Fruit fly (Drosophila melanogaster): Measurements from ENCODE around the gene CG8031.
A peak's percentile ranks its signal among the peaks of the same experiment; 100 is the strongest.

DNA sequence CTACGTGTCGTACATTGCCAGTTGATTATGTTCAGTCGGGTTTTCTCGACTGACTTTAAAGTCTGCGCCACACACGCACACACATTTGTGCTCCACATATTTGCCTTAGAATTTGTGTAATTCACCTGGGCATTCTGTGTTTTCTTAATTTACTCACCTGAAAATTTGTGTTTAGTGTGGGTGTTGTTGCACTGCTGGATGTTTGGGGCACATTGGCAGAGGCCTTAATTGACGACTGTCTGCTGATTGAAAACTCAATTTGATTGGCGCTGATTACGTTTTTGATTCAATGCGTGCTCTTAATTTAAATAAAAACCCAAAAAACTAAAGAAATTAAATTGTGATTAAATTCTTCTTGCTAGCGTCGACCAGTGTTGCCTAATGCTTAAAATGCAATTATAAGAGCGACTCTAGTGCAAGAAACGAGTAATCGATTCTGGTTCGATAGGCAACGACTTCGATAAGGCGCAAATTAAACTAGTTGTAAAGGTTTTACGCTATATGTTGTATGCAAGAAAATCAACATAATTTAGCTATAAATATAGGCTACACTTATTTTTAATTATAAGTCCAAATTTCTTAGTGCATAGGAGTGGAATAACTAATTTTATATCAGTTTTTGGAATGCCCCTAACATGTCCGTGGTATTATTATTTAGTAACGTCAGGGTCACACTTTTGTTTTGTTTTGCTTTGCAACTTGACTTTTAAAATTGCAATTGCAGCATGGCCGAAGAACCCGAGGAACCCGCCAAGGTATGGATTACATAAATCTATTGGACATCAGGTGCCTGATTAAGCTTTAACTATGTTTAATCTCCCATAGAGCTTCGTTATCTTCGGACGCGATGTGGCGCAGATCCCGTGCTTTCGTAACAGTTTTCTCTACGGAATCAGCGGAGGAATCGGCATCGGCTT is 19.4 kb upstream of the CG8031 start, which contains the start of the genes CG46281 and CG46280:
- TF ChIP-seq Doc3 (GFP tag; IDR thresholded peaks at IDR 0.05; ENCODE audit: partially characterized antibody) (0 out of 3 replicates have a peak, but pooled peaks have one; percentile 43), Taf1 (GFP tag; IDR thresholded peaks at IDR 0.05) (no peak), chinmo (GFP tag; IDR thresholded peaks at IDR 0.05; ENCODE audit: partially characterized antibody) (no peak), dmrt99B (tag; optimal IDR thresholded peaks at IDR 0.05) (no peak), odd (GFP tag; optimal IDR thresholded peaks at IDR 0.05) (no peak), CG12104 (GFP tag; optimal IDR thresholded peaks at IDR 0.05) (no peak), CG2712 (tag; optimal IDR thresholded peaks at IDR 0.05) (no peak), Doc2 (GFP tag; IDR thresholded peaks at IDR 0.05) (no peak), pho (GFP tag; optimal IDR thresholded peaks at IDR 0.05) (peak; percentile 47), rib (GFP tag; IDR thresholded peaks at IDR 0.05) (no peak)
